Worm (Caenorhabditis elegans): Measurements from ENCODE around the gene unc-3.

Gene unc-3

DNA sequence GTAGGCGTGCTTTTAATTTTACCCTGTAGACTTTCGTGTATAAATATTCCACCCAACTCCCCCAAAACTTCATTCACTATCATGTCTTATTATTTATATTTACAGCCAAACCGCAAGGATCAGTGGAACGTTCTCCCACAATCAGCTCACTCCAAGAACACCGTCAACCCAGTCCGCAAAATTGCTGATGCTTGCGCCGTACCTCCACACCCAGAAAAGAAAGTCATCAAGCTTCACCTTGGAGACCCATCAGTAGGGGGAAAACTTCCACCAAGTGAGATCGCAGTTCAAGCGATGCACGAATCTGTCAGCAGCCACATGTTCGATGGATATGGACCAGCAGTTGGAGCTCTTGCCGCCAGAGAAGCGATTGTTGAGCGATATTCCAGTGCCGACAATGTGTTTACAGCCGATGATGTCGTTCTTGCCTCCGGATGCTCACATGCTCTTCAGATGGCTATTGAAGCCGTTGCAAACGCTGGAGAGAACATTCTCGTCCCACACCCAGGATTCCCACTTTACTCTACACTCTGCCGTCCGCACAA lies 17.9 kb downstream of the unc-3 start:
- no peak for TF ChIP-seq ztf-11 (tag; optimal IDR thresholded peaks at IDR 0.05)
- peak; percentile 50; the same call in 1 of the 2 replicates for TF ChIP-seq dmd-8 (GFP tag; IDR thresholded peaks at IDR 0.05)
- TF ChIP-seq aha-1 (tag): peak; percentile 19
- peak; percentile 18; the same call in 1 of the 2 replicates for TF ChIP-seq set-16 (GFP tag; IDR thresholded peaks at IDR 0.05)

DNA sequence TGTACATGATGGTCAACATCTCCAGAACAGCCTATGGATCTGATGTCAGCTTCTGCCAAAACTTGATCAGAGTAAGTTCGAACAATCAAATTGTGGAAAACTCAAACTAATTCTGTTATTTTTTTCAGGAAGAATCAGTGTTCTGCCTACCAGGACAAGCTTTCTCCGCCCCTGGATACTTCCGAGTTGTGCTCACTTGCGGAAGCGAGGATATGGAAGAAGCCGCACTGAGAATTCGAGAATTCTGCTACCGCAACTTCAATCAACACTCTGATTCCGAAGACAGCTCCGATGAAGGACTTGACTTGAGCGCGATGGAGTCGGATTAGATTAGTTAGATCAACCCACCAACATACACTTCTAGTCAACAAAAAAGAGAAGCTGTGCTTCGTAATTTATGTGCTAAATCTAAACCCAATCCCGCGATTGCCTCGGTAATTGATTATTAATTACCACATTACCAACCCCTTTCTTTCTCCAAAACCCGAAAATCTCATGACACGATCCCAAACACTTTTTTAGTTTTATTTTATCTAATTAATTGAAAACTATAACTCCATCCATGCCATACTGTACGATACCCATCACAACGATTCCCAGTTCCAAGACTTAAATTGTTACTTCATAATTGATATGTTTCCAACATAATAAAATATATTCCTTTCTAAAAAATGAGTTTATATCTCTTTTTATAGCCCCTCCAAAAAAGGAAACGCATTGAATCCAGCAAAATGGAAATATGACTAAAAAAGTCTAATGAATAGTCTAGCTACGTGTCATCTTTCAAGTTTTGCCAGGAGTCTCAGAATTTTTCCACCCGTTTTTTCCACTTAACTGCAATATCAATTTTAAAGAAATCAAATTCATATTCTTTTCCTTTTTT lies 19.2 kb downstream of the unc-3 start:
- no peak for TF ChIP-seq mdt-29 (GFP tag; IDR thresholded peaks at IDR 0.05)
- TF ChIP-seq aha-1 (tag): no peak
- TF ChIP-seq zfp-3 (GFP tag; conservative IDR thresholded peaks at IDR 0.05): peak; percentile 75; the same call in 1 of the 2 replicates
- TF ChIP-seq php-3 (GFP tag; IDR thresholded peaks at IDR 0.05): no peak
- no peak for TF ChIP-seq dmd-9 (GFP tag; IDR thresholded peaks at IDR 0.05)
- 0 out of 2 replicates have a peak, but pooled peaks have one; percentile 65 for TF ChIP-seq D1046.2 (GFP tag; IDR thresholded peaks at IDR 0.05)
- peak; percentile 75 for TF ChIP-seq nhr-77 (tag; optimal IDR thresholded peaks at IDR 0.05)
- no peak for TF ChIP-seq dpl-1 (GFP tag; optimal IDR thresholded peaks at IDR 0.05)
- TF ChIP-seq lin-39 (tag; optimal IDR thresholded peaks at IDR 0.05): no peak
- peak; percentile 12 for TF ChIP-seq ama-1 (optimal IDR thresholded peaks at IDR 0.05)
- TF ChIP-seq dmd-6 (GFP tag; IDR thresholded peaks at IDR 0.05): peak; percentile 10; the same call in 1 of the 2 replicates
- TF ChIP-seq unc-62 (GFP tag; optimal IDR thresholded peaks at IDR 0.05 in 1 of 2): peak in 1 of 2 experiments; percentile 76
- TF ChIP-seq unc-62 (tag; optimal IDR thresholded peaks at IDR 0.05): no peak
- TF ChIP-seq rbr-2 (tag; optimal IDR thresholded peaks at IDR 0.05): no peak
- peak; percentile 7 for TF ChIP-seq mep-1 (tag; optimal IDR thresholded peaks at IDR 0.05)
- 0 out of 2 replicates have a peak, but pooled peaks have one; percentile 8 for TF ChIP-seq lin-38 (GFP tag; IDR thresholded peaks at IDR 0.05)
- no peak for TF ChIP-seq ZK337.2 (GFP tag; IDR thresholded peaks at IDR 0.05)
- no peak for TF ChIP-seq gei-8 (GFP tag; optimal IDR thresholded peaks at IDR 0.05)
- TF ChIP-seq fkh-10 (GFP tag; optimal IDR thresholded peaks at IDR 0.05): no peak
- no peak for TF ChIP-seq F37D6.2 (tag; optimal IDR thresholded peaks at IDR 0.05)
- TF ChIP-seq snpc-1.2 (GFP tag; IDR thresholded peaks at IDR 0.05): no peak
- TF ChIP-seq nhr-28 (tag; optimal IDR thresholded peaks at IDR 0.05): peak; percentile 47
- no peak for TF ChIP-seq T26A8.4 (GFP tag; IDR thresholded peaks at IDR 0.05)

ce11 chrX:14793198-14793747 lies 19.9 kb downstream of the unc-3 start, which contains the start of gene sprr-2:
Gene sprr-2 (plus strand): TSS chrX:14793445.
- peak; percentile 38 for TF ChIP-seq aha-1 (tag)
- TF ChIP-seq lin-29 (GFP tag; IDR thresholded peaks at IDR 0.05): 0 out of 2 replicates have a peak, but pooled peaks have one; percentile 9
- TF ChIP-seq madf-9 (GFP tag; conservative IDR thresholded peaks at IDR 0.05): no peak
- 0 out of 2 replicates have a peak, but pooled peaks have one; percentile 30 for TF ChIP-seq tra-1 (GFP tag; IDR thresholded peaks at IDR 0.05)
- TF ChIP-seq saeg-2 (GFP tag; IDR thresholded peaks at IDR 0.05): 0 out of 2 replicates have a peak, but pooled peaks have one; percentile 12
- TF ChIP-seq nhr-48 (tag; optimal IDR thresholded peaks at IDR 0.05): peak; percentile 42
- TF ChIP-seq zfp-2 (tag; optimal IDR thresholded peaks at IDR 0.05): no peak
- 0 out of 2 replicates have a peak, but pooled peaks have one; percentile 36 for TF ChIP-seq lim-7 (GFP tag; IDR thresholded peaks at IDR 0.05)

- TF ChIP-seq F26F4.8 (GFP tag; conservative IDR thresholded peaks at IDR 0.05) (no peak), unc-62 (GFP tag; optimal IDR thresholded peaks at IDR 0.05 in 1 of 2) (peak in 1 of 2 experiments; percentile 36), unc-62 (tag; optimal IDR thresholded peaks at IDR 0.05) (no peak), aha-1 (tag) (peak; percentile 95)
These were observed 20.8 kb downstream of the unc-3 start for ce11 chrX:14794170-14794569.

Measured in whole organism, L4 larva.